Worm (Caenorhabditis elegans): ENCODE measurements around the gene Y62H9A.3.

DNA sequence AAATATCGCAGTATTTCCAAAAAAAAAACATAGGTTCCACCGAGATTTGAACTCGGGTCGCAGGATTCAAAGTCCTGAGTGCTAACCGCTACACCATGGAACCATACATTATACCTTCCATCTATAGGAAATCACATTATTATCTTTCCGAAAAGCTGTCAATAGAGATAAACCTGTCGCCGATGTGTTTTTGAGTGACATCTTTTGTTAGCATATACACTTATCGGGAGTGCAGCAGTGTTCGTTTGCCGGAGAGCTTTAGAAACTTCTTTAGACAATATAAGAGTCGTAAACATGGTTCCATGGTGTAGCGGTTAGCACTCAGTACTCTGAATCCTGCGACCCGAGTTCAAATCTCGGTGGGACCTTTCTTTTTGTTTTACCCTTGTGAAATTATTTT is 7.6 kb downstream of the Y62H9A.3 start:
- no peak for TF ChIP-seq lin-15B (tag; optimal IDR thresholded peaks at IDR 0.05)
- TF ChIP-seq ama-1 (optimal IDR thresholded peaks at IDR 0.05), result no peak
- no peak for TF ChIP-seq mdl-1 (tag; optimal IDR thresholded peaks at IDR 0.05)
- no peak for TF ChIP-seq pqm-1 (tag; optimal IDR thresholded peaks at IDR 0.05)
- no peak for TF ChIP-seq nhr-25 (tag; optimal IDR thresholded peaks at IDR 0.05; ENCODE audit: borderline replicate concordance, insufficient read depth)
- no peak for TF ChIP-seq pha-4 (GFP tag; IDR thresholded peaks at IDR 0.05)
- no peak for TF ChIP-seq pha-4 (tag; optimal IDR thresholded peaks at IDR 0.05)
- TF ChIP-seq nhr-237 (tag; optimal IDR thresholded peaks at IDR 0.05), result no peak
- TF ChIP-seq tag-97 (GFP tag; IDR thresholded peaks at IDR 0.05), result no peak
- no peak for TF ChIP-seq nhr-28 (tag; optimal IDR thresholded peaks at IDR 0.05)
- no peak for TF ChIP-seq dpl-1 (GFP tag; optimal IDR thresholded peaks at IDR 0.05)
- TF ChIP-seq lin-39 (tag; optimal IDR thresholded peaks at IDR 0.05), result no peak
